Fruit fly (Drosophila melanogaster) whole organism, pupa: ENCODE data around the gene Ipk2.

ENCODE experiments used
- CG10348 ChIP-seq: fragments of 200-800 bp; sonication (Bioruptor generic); IDR thresholded peaks from 2 replicates; pipeline ENCODE4 v1.3.6; 2022; ENCODE audit warnings: missing biosample characterization, missing genetic modification characterization
- CG12605 ChIP-seq: fragments of 200-800 bp; sonication (Bioruptor generic); IDR thresholded peaks from 2 replicates; pipeline ENCODE4 v1.3.6; 2022; ENCODE audit warnings: missing biosample characterization, missing genetic modification characterization
- CG13204 ChIP-seq: fragments of 200-800 bp; sonication (Bioruptor generic); optimal IDR thresholded peaks from 2 replicates; lab custom pipeline; 2018; ENCODE audit warnings: missing biosample characterization, mild to moderate bottlenecking, missing genetic modification characterization, moderate library complexity
- CG14655 ChIP-seq: fragments of 200-800 bp; sonication (Bioruptor generic); optimal IDR thresholded peaks from 3 replicates; lab custom pipeline; 2017; ENCODE audit warnings: mild to moderate bottlenecking, missing biosample characterization, missing genetic modification reagents, missing genetic modification characterization
- CG15710 ChIP-seq: fragments of 200-800 bp; sonication (Bioruptor generic); optimal IDR thresholded peaks from 2 replicates; lab custom pipeline; 2018; ENCODE audit warnings: missing biosample characterization, mild to moderate bottlenecking, missing genetic modification characterization, moderate library complexity
- CG17806 ChIP-seq: fragments of 200-800 bp; sonication (Bioruptor generic); optimal IDR thresholded peaks from 2 replicates; lab custom pipeline; 2018; ENCODE audit warnings: missing biosample characterization, mild to moderate bottlenecking, missing genetic modification characterization, moderate library complexity
- CG32121 ChIP-seq: fragments of 200-800 bp; sonication (Bioruptor generic); IDR thresholded peaks from 2 replicates; pipeline ENCODE4 v1.3.6; 2022; ENCODE audit warnings: missing biosample characterization, missing genetic modification characterization
- CG34367 ChIP-seq: fragments of 200-800 bp; sonication (Bioruptor generic); optimal IDR thresholded peaks from 2 replicates; lab custom pipeline; 2018; ENCODE audit warnings: missing biosample characterization, mild to moderate bottlenecking, missing genetic modification characterization
- CG4496 ChIP-seq: fragments of 200-800 bp; sonication (Bioruptor generic); IDR thresholded peaks from 3 replicates; pipeline ENCODE4 v1.3.6; 2022; ENCODE audit warnings: missing biosample characterization, missing genetic modification characterization
- CG8159 ChIP-seq: fragments of 200-800 bp; sonication (Bioruptor generic); optimal IDR thresholded peaks from 3 replicates; lab custom pipeline; 2018; ENCODE audit warnings: missing biosample characterization, mild to moderate bottlenecking, missing genetic modification characterization, moderate library complexity
- CG8301 ChIP-seq: fragments of 200-800 bp; sonication (Bioruptor generic); optimal IDR thresholded peaks from 2 replicates; lab custom pipeline; 2018; ENCODE audit warnings: missing biosample characterization, mild to moderate bottlenecking, missing genetic modification characterization
- CG9948 ChIP-seq: fragments of 200-800 bp; sonication (Bioruptor generic); optimal IDR thresholded peaks from 2 replicates; lab custom pipeline; 2018; ENCODE audit warnings: missing biosample characterization, mild to moderate bottlenecking, missing genetic modification characterization, moderate library complexity
- D1 ChIP-seq: fragments of 200-800 bp; sonication (Bioruptor generic); optimal IDR thresholded peaks from 2 replicates; lab custom pipeline; 2018; ENCODE audit warnings: missing biosample characterization, mild to moderate bottlenecking, missing genetic modification characterization, moderate library complexity
- EcR ChIP-seq: fragments of 200-800 bp; sonication (Bioruptor generic); optimal IDR thresholded peaks from 3 replicates; lab custom pipeline; 2019; ENCODE audit warnings: missing biosample characterization, missing genetic modification characterization, mild to moderate bottlenecking, moderate library complexity, missing genetic modification reagents
- Ets98B ChIP-seq: fragments of 200-800 bp; sonication (Bioruptor generic); IDR thresholded peaks from 2 replicates; pipeline ENCODE4 v1.3.6; 2022; ENCODE audit warnings: missing biosample characterization, missing genetic modification characterization
- Pif1A ChIP-seq: fragments of 200-800 bp; sonication (Bioruptor generic); optimal IDR thresholded peaks from 3 replicates; lab custom pipeline; 2016; ENCODE audit warnings: missing biosample characterization, missing genetic modification characterization
- Pif1B ChIP-seq: fragments of 200-800 bp; sonication (Bioruptor generic); optimal IDR thresholded peaks from 3 replicates; lab custom pipeline; 2016; ENCODE audit warnings: missing biosample characterization, missing genetic modification characterization
- Snoo ChIP-seq: fragments of 200-800 bp; sonication (Bioruptor generic); optimal IDR thresholded peaks from 3 replicates; lab custom pipeline; 2017; ENCODE audit warnings: missing biosample characterization, mild to moderate bottlenecking, missing genetic modification characterization, inconsistent platforms
- fd96Ca ChIP-seq: fragments of 200-800 bp; sonication (Bioruptor generic); IDR thresholded peaks from 3 replicates; pipeline ENCODE4 v1.3.6; 2022; ENCODE audit warnings: missing biosample characterization, missing genetic modification characterization
- gl ChIP-seq: fragments of 200-800 bp; sonication (Bioruptor generic); optimal IDR thresholded peaks from 2 replicates; lab custom pipeline; 2018; ENCODE audit warnings: missing biosample characterization, mild to moderate bottlenecking, missing genetic modification characterization
- rn ChIP-seq: fragments of 200-800 bp; sonication (Bioruptor generic); IDR thresholded peaks from 2 replicates; pipeline ENCODE4 v1.3.6; 2022; ENCODE audit warnings: missing biosample characterization, missing genetic modification characterization

Ipk2 gene

DNA sequence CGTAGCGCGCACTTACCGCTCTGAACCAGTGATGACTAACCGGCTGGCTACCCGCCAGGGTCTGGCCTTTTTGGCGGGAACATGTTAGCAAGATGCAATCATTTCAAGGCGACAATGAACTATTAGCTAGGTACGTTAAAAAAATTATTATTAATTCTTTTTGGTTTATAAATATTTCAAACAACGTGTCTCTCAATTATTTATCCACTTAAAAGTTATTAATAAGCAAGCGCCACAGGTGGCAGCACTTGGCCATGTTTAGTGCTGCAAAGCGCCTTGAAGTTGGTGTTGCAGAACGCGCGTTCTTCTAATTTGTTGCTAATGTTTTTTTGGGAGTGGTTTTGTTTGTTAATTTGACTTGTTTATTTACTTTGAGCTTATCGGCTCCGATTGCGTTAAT lies at the start of gene Ipk2, which contains the start of gene cold:
Ipk2 (minus strand) TSS at position 39 of the 400 bp plus-strand sequence.
cold (plus strand) TSS at position 66 of the 400 bp plus-strand sequence.
- TF ChIP-seq CG9948 (tag; lab: Kevin White, UChicago) (peak; percentile 57), CG17806 (tag; lab: Kevin White, UChicago) (peak; percentile 51), Ets98B (GFP tag; lab: Robert Waterston, UW) (peak; percentile 54), Snoo (tag; lab: Kevin White, UChicago) (peak; percentile 79), D1 (tag; lab: Kevin White, UChicago) (no peak), EcR (no peak), CG15710 (peak; percentile 74), Pif1A (no peak), gl (tag; lab: Kevin White, UChicago) (peak; percentile 8), CG14655 (GFP tag; lab: Kevin White, UChicago) (no peak), fd96Ca (GFP tag; lab: Robert Waterston, UW) (peak; percentile 72), CG13204 (GFP tag; lab: Kevin White, UChicago) (no peak), CG4496 (GFP tag; lab: Robert Waterston, UW) (peak; percentile 76; the same call in 2 of the 3 replicates), CG8301 (no peak), CG12605 (peak; percentile 66), CG32121 (peak; percentile 65), rn (peak; percentile 37), CG34367 (tag; lab: Kevin White, UChicago) (peak; percentile 39), CG10348 (GFP tag; lab: Robert Waterston, UW) (no peak), Pif1B (GFP tag; lab: Kevin White, UChicago) (no peak), CG8159 (tag; lab: Kevin White, UChicago) (peak; percentile 73)
- TF ChIP-seq, all 21 proteins: peak for 13

DNA sequence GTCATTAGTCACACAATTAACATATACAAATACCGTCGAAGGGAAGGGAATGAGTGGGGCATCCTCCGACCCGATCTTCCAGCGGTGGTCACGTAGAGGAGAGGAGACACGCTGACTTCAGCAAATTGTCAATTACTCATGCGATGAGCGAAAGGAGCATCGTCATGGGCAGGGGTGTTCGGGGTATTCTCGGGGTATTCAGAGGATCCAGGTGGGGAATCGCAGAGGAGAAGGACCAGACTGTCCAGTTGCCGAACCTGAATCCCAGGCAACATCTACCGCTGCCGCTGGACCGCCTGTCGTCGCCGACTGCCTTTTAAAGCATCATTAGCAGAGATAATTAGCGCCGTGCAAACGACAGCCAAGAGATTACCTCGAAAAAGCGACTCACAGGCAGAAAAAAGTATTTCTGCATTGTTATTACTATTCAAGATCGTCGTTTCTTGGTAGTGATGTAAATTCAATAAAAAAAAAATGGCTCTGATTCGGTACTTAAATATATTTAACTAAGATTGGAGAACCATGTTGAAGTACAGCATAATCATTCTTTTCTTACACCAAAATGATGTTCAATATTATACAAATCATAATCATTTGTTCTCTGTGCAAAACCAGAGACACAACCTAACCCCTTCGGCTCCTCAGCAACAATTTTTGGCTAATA lies 49.3 kb upstream of the Ipk2 start:
- no peak for TF ChIP-seq CG4496 (GFP tag; lab: Robert Waterston, UW)
- no peak for TF ChIP-seq CG32121
- TF ChIP-seq fd96Ca (GFP tag; lab: Robert Waterston, UW): no peak
- TF ChIP-seq CG10348 (GFP tag; lab: Robert Waterston, UW): no peak
- TF ChIP-seq Pif1B (GFP tag; lab: Kevin White, UChicago): no peak
- TF ChIP-seq EcR: peak; percentile 38
- TF ChIP-seq CG13204 (GFP tag; lab: Kevin White, UChicago): peak; percentile 50
- TF ChIP-seq CG12605: 0 out of 2 replicates have a peak, but pooled peaks have one; percentile 34
- TF ChIP-seq CG14655 (GFP tag; lab: Kevin White, UChicago): peak; percentile 17
- TF ChIP-seq Ets98B (GFP tag; lab: Robert Waterston, UW): no peak
- no peak for TF ChIP-seq Snoo (tag; lab: Kevin White, UChicago)
- TF ChIP-seq CG17806 (tag; lab: Kevin White, UChicago): no peak
- no peak for TF ChIP-seq Pif1A
- TF ChIP-seq rn: no peak
- no peak for TF ChIP-seq CG8301
- TF ChIP-seq CG15710: no peak
- no peak for TF ChIP-seq D1 (tag; lab: Kevin White, UChicago)
- TF ChIP-seq CG8159 (tag; lab: Kevin White, UChicago): no peak
- TF ChIP-seq gl (tag; lab: Kevin White, UChicago): no peak
- no peak for TF ChIP-seq CG9948 (tag; lab: Kevin White, UChicago)
- no peak for TF ChIP-seq CG34367 (tag; lab: Kevin White, UChicago)

DNA sequence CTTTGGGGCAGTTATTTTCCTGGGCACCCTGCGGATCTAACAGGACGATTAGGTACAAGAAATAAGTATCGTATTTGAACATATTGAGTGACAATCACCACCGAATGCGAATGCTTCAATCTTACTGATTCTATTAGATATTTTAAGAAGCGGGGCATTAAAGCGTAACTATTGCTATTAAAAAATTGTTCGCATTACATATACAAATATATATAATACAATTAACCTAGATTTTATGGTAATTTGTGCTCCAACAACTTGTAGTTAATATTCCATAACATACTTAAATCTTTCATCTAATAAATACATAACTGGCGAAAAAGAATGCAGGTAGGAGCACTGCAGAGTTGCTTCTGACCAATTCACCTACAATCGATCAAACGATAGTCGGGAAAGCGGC lies 47.0 kb upstream of the Ipk2 start, which contains the start of gene lectin-21Cb:
lectin-21Cb (minus strand) TSS at position 101 of the 400 bp plus-strand sequence.
- no peak for TF ChIP-seq D1 (tag; lab: Kevin White, UChicago)
- no peak for TF ChIP-seq CG10348 (GFP tag; lab: Robert Waterston, UW)
- no peak for TF ChIP-seq EcR
- no peak for TF ChIP-seq Snoo (tag; lab: Kevin White, UChicago)
- TF ChIP-seq CG34367 (tag; lab: Kevin White, UChicago): no peak
- no peak for TF ChIP-seq CG14655 (GFP tag; lab: Kevin White, UChicago)
- TF ChIP-seq Pif1A: no peak
- TF ChIP-seq CG8159 (tag; lab: Kevin White, UChicago): no peak
- TF ChIP-seq gl (tag; lab: Kevin White, UChicago): no peak

DNA sequence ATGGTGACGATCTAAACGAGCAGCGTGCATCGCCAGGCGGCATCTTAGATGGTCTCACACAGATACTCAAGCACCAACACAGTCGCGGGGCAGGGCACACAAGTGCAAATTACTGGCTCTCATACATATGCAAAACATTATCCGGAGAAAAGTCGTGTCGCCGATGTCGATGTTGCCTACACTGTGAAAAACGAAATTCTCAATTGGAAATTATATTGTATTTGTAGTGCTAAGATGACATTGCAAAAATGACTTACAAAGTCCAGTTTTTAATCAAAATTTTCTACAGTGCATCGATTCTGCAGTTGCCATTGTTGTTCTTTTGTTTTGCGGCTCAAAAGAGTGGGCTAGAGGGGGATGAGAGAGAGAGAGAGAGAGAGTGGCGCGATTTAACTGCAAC lies 45.7 kb upstream of the Ipk2 start:
- TF ChIP-seq Snoo (tag; lab: Kevin White, UChicago) (no peak), CG34367 (tag; lab: Kevin White, UChicago) (no peak), CG8301 (no peak), CG14655 (GFP tag; lab: Kevin White, UChicago) (peak; percentile 32), CG12605 (no peak), CG9948 (tag; lab: Kevin White, UChicago) (no peak), CG4496 (GFP tag; lab: Robert Waterston, UW) (peak; percentile 31; the same call in 1 of the 3 replicates), CG13204 (GFP tag; lab: Kevin White, UChicago) (no peak), Pif1A (no peak), CG10348 (GFP tag; lab: Robert Waterston, UW) (no peak), Ets98B (GFP tag; lab: Robert Waterston, UW) (0 out of 2 replicates have a peak, but pooled peaks have one; percentile 6)

DNA sequence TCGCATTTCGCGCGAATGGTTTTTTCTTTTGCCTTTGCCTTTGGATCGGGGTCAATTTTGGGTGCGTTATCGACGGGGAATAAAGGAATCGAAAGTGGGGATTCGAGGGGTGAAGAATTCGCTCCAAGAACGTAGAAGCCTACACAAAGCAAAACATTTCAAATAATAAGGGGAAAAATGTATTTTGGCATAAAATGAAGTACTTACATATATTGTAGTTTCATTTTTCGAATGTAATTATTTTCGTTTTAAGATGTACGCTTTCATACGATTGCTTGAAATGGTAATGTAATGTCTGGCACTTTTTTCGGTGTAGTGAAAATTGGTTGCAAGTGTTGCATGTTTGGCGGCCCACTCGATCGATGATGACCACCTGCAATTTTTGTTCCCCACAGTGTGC lies 41.0 kb upstream of the Ipk2 start:
- TF ChIP-seq rn: no peak
- no peak for TF ChIP-seq gl (tag; lab: Kevin White, UChicago)
- no peak for TF ChIP-seq D1 (tag; lab: Kevin White, UChicago)
- TF ChIP-seq CG4496 (GFP tag; lab: Robert Waterston, UW): no peak
- TF ChIP-seq Pif1B (GFP tag; lab: Kevin White, UChicago): no peak
- TF ChIP-seq Ets98B (GFP tag; lab: Robert Waterston, UW): no peak
- no peak for TF ChIP-seq CG15710
- no peak for TF ChIP-seq CG32121
- TF ChIP-seq CG12605: no peak
- no peak for TF ChIP-seq EcR
- no peak for TF ChIP-seq fd96Ca (GFP tag; lab: Robert Waterston, UW)
